Fruit fly (Drosophila melanogaster) whole organism, embryonic: ENCODE results near the gene CG3764.
A peak's percentile ranks its signal among the peaks of the same experiment; 100 is the strongest.

Experiments
- CG12744 ChIP-seq: fragments of 200-800 bp; sonication (Bioruptor generic); optimal IDR thresholded peaks from 2 replicates; lab custom pipeline; 2016; ENCODE audit warnings: missing biosample characterization, missing genetic modification characterization
- CG13287 ChIP-seq: fragments of 200-800 bp; sonication (Bioruptor generic); IDR thresholded peaks from 2 replicates; pipeline ENCODE4 v1.3.6; 2022; ENCODE audit warnings: missing biosample characterization, missing genetic modification characterization; ENCODE audit not compliant: partially characterized antibody
- CG16779 ChIP-seq: fragments of 200-800 bp; sonication (Bioruptor generic); IDR thresholded peaks from 2 replicates; pipeline ENCODE4 v1.3.6; 2022; ENCODE audit warnings: missing biosample characterization, missing genetic modification characterization
- CG16813 ChIP-seq: fragments of 200-800 bp; sonication (Bioruptor generic); IDR thresholded peaks from 3 replicates; pipeline ENCODE4 v1.3.6; 2022; ENCODE audit warnings: missing biosample characterization, missing genetic modification characterization; ENCODE audit not compliant: partially characterized antibody
- CG17385 ChIP-seq: fragments of 200-800 bp; sonication (Bioruptor generic); optimal IDR thresholded peaks from 3 replicates; lab custom pipeline; 2018; ENCODE audit warnings: missing biosample characterization, mild to moderate bottlenecking, missing genetic modification characterization
- CG30020 ChIP-seq: fragments of 200-800 bp; optimal IDR thresholded peaks from 2 replicates; lab custom pipeline; 2019; ENCODE audit warnings: missing biosample characterization, mild to moderate bottlenecking, missing genetic modification characterization, moderate library complexity
- CG32532 ChIP-seq: fragments of 200-800 bp; sonication (Bioruptor generic); IDR thresholded peaks from 2 replicates; pipeline ENCODE4 v1.3.6; 2022; ENCODE audit warnings: missing biosample characterization, missing genetic modification characterization
- CG3847 ChIP-seq: fragments of 200-800 bp; sonication (Bioruptor generic); IDR thresholded peaks from 2 replicates; pipeline ENCODE4 v1.3.6; 2022; ENCODE audit warnings: missing biosample characterization, missing genetic modification characterization
- CG4424 ChIP-seq: fragments of 200-800 bp; sonication (Bioruptor generic); optimal IDR thresholded peaks from 3 replicates; lab custom pipeline; 2016; ENCODE audit warnings: missing biosample characterization, missing genetic modification characterization
- CG4617 ChIP-seq: fragments of 200-800 bp; sonication (Bioruptor generic); optimal IDR thresholded peaks from 3 replicates; lab custom pipeline; 2016; ENCODE audit warnings: missing biosample characterization, missing genetic modification characterization, borderline replicate concordance
- CG7372 ChIP-seq: fragments of 200-800 bp; sonication (Bioruptor generic); IDR thresholded peaks from 2 replicates; pipeline ENCODE4 v1.3.6; 2022; ENCODE audit warnings: missing biosample characterization, missing genetic modification characterization
- CG8290 ChIP-seq, 3 experiments: fragments of 200-800 bp; sonication (Bioruptor generic); optimal IDR thresholded peaks; 2 replicates each; lab custom pipeline; 2016 to 2019; ENCODE audit warnings: missing biosample characterization in 3 of 3, missing genetic modification characterization in 3 of 3, mild to moderate bottlenecking in 2 of 3, moderate library complexity in 1 of 3
- CG9215 ChIP-seq: fragments of 200-800 bp; sonication (Bioruptor generic); IDR thresholded peaks from 2 replicates; pipeline ENCODE4 v1.3.6; 2022; ENCODE audit warnings: missing biosample characterization, missing genetic modification characterization
- CG9797 ChIP-seq: fragments of 200-800 bp; sonication (Bioruptor generic); optimal IDR thresholded peaks from 3 replicates; lab custom pipeline; 2018; ENCODE audit warnings: missing biosample characterization, mild to moderate bottlenecking, missing genetic modification characterization
- CHES-1-like ChIP-seq: fragments of 200-800 bp; sonication (Bioruptor generic); optimal IDR thresholded peaks from 2 replicates; lab custom pipeline; 2016; ENCODE audit warnings: missing biosample characterization, missing genetic modification characterization
- Camta ChIP-seq: fragments of 200-800 bp; sonication (Bioruptor generic); optimal IDR thresholded peaks from 2 replicates; lab custom pipeline; 2016; ENCODE audit warnings: missing biosample characterization, missing genetic modification characterization
- Dp ChIP-seq: fragments of 200-800 bp; sonication (Bioruptor generic); optimal IDR thresholded peaks from 2 replicates; lab custom pipeline; 2018; ENCODE audit warnings: missing biosample characterization, mild to moderate bottlenecking, missing genetic modification characterization, moderate library complexity
- Dref ChIP-seq: fragments of 200-800 bp; sonication (Bioruptor generic); IDR thresholded peaks from 2 replicates; pipeline ENCODE4 v1.3.6; 2022; ENCODE audit warnings: missing biosample characterization, missing genetic modification characterization
- Lhr ChIP-seq: fragments of 200-800 bp; sonication (Bioruptor generic); optimal IDR thresholded peaks from 3 replicates; lab custom pipeline; 2017; ENCODE audit warnings: mild to moderate bottlenecking, missing biosample characterization, missing genetic modification reagents, missing genetic modification characterization
- MBD-R2 ChIP-seq: fragments of 200-800 bp; sonication (Bioruptor generic); IDR thresholded peaks from 2 replicates; pipeline ENCODE4 v1.3.6; 2022; ENCODE audit warnings: missing biosample characterization, missing genetic modification characterization
- Med ChIP-seq: fragments of 200-800 bp; sonication (Bioruptor generic); peaks from one replicate; lab custom pipeline; 2016; ENCODE audit warnings: missing biosample characterization, missing genetic modification characterization, mild to moderate bottlenecking, inconsistent platforms, moderate library complexity
- Myb ChIP-seq: fragments of 200-800 bp; sonication (Bioruptor generic); optimal IDR thresholded peaks from 2 replicates; lab custom pipeline; 2016; ENCODE audit warnings: missing biosample characterization, missing genetic modification characterization
- Opbp ChIP-seq: fragments of 200-800 bp; sonication (Bioruptor generic); IDR thresholded peaks from 3 replicates; pipeline ENCODE4 v1.3.6; 2022; ENCODE audit warnings: missing biosample characterization, missing genetic modification characterization; ENCODE audit not compliant: partially characterized antibody
- Pdp1 ChIP-seq, 2 experiments: fragments of 200-800 bp; sonication (Bioruptor generic); optimal IDR thresholded peaks; 3 replicates each; lab custom pipeline; 2016; ENCODE audit warnings: missing biosample characterization in 2 of 2, missing genetic modification characterization in 2 of 2, mild to moderate bottlenecking in 1 of 2, moderate library complexity in 1 of 2
- Scr ChIP-seq: fragments of 200-800 bp; sonication (Bioruptor generic); IDR thresholded peaks from 2 replicates; pipeline ENCODE4 v1.3.6; 2022; ENCODE audit warnings: missing biosample characterization, missing genetic modification characterization; ENCODE audit not compliant: partially characterized antibody
- Sry-δ ChIP-seq: fragments of 200-800 bp; sonication (Bioruptor generic); optimal IDR thresholded peaks from 2 replicates; lab custom pipeline; 2016; ENCODE audit warnings: missing biosample characterization, missing genetic modification characterization
- ac ChIP-seq: fragments of 200-800 bp; sonication (Bioruptor generic); optimal IDR thresholded peaks from 3 replicates; lab custom pipeline; 2017; ENCODE audit warnings: missing biosample characterization, mild to moderate bottlenecking, missing genetic modification characterization
- bbx ChIP-seq: fragments of 200-800 bp; sonication (Bioruptor generic); IDR thresholded peaks from 2 replicates; pipeline ENCODE4 v1.3.6; 2022; ENCODE audit warnings: missing biosample characterization, missing genetic modification characterization; ENCODE audit not compliant: partially characterized antibody
- bcd ChIP-seq: fragments of 200-800 bp; sonication (Bioruptor generic); optimal IDR thresholded peaks from 2 replicates; lab custom pipeline; 2017; ENCODE audit warnings: missing biosample characterization, mild to moderate bottlenecking, missing genetic modification characterization
- dm ChIP-seq: fragments of 200-800 bp; sonication (Bioruptor generic); optimal IDR thresholded peaks from 3 replicates; lab custom pipeline; 2016; ENCODE audit warnings: missing biosample characterization, missing genetic modification characterization
- fu2 ChIP-seq: fragments of 200-800 bp; sonication (Bioruptor generic); optimal IDR thresholded peaks from 2 replicates; lab custom pipeline; 2016; ENCODE audit warnings: missing biosample characterization, missing genetic modification characterization
- gcm ChIP-seq: fragments of 200-800 bp; sonication (Bioruptor generic); optimal IDR thresholded peaks from 2 replicates; lab custom pipeline; 2019; ENCODE audit warnings: missing biosample characterization, mild to moderate bottlenecking, missing genetic modification characterization, moderate library complexity
- gfzf ChIP-seq: fragments of 200-800 bp; sonication (Bioruptor generic); optimal IDR thresholded peaks from 2 replicates; lab custom pipeline; 2016; ENCODE audit warnings: missing biosample characterization, mild to moderate bottlenecking, missing genetic modification characterization, moderate library complexity
- h ChIP-seq: fragments of >200 bp; optimal IDR thresholded peaks from 2 replicates; lab custom pipeline; 2017
- jumu ChIP-seq: fragments of 200-800 bp; sonication (Bioruptor generic); optimal IDR thresholded peaks from 3 replicates; lab custom pipeline; 2016; ENCODE audit warnings: missing biosample characterization, missing genetic modification characterization
- ken ChIP-seq: fragments of 200-800 bp; sonication (Bioruptor generic); IDR thresholded peaks from 3 replicates; pipeline ENCODE4 v1.3.6; 2022; ENCODE audit warnings: missing biosample characterization, missing genetic modification characterization
- lola ChIP-seq, 3 experiments: fragments of >200 bp in 2 of 3; fragments of 200-800 bp in 1 of 3; sonication (Bioruptor generic) in 1 of 3; optimal IDR thresholded peaks; 2 replicates each; lab custom pipeline; 2017 to 2019; ENCODE audit warnings: missing biosample characterization in 3 of 3, missing genetic modification characterization in 3 of 3, mild to moderate bottlenecking in 1 of 3, moderate library complexity in 1 of 3
- maf-S ChIP-seq: fragments of 200-800 bp; sonication (Bioruptor generic); optimal IDR thresholded peaks from 2 replicates; lab custom pipeline; 2016; ENCODE audit warnings: missing biosample characterization, missing genetic modification characterization
- nmo ChIP-seq: fragments of 200-800 bp; sonication (Bioruptor generic); optimal IDR thresholded peaks from 2 replicates; lab custom pipeline; 2018; ENCODE audit warnings: missing biosample characterization, mild to moderate bottlenecking, missing genetic modification characterization, moderate library complexity
- pb ChIP-seq: fragments of 200-800 bp; sonication (Bioruptor generic); optimal IDR thresholded peaks from 3 replicates; lab custom pipeline; 2016; ENCODE audit warnings: missing biosample characterization, missing genetic modification characterization
- pho ChIP-seq: fragments of 200-800 bp; sonication (Bioruptor generic); optimal IDR thresholded peaks from 2 replicates; lab custom pipeline; 2016; ENCODE audit warnings: missing biosample characterization, missing genetic modification characterization
- phol ChIP-seq: fragments of 200-800 bp; sonication (Bioruptor generic); optimal IDR thresholded peaks from 3 replicates; lab custom pipeline; 2018; ENCODE audit warnings: missing biosample characterization, mild to moderate bottlenecking, missing genetic modification characterization, moderate library complexity
- sens ChIP-seq: fragments of 200-800 bp; sonication (Bioruptor generic); peaks from one replicate; lab custom pipeline; 2016; ENCODE audit warnings: missing biosample characterization, missing genetic modification characterization
- stwl ChIP-seq: fragments of 200-800 bp; sonication (Bioruptor generic); optimal IDR thresholded peaks from 3 replicates; lab custom pipeline; 2018; ENCODE audit warnings: missing biosample characterization, mild to moderate bottlenecking, missing genetic modification characterization, moderate library complexity
- tio ChIP-seq: fragments of 200-800 bp; sonication (Bioruptor generic); optimal IDR thresholded peaks from 2 replicates; lab custom pipeline; 2017; ENCODE audit warnings: missing biosample characterization, missing genetic modification characterization, inconsistent platforms
- tll ChIP-seq, 2 experiments: fragments of 200-800 bp in 1 of 2; fragments of >200 bp in 1 of 2; sonication (Bioruptor generic) in 1 of 2; optimal IDR thresholded peaks; 2 replicates each; lab custom pipeline; 2017 to 2019; ENCODE audit warnings: missing biosample characterization in 2 of 2, missing genetic modification characterization in 2 of 2, mild to moderate bottlenecking in 1 of 2, moderate library complexity in 1 of 2
- trem ChIP-seq: fragments of 200-800 bp; optimal IDR thresholded peaks from 3 replicates; lab custom pipeline; 2019; ENCODE audit warnings: missing biosample characterization, mild to moderate bottlenecking, missing genetic modification characterization, moderate library complexity
- unc-4 ChIP-seq: fragments of 200-800 bp; sonication (Bioruptor generic); IDR thresholded peaks from 2 replicates; pipeline ENCODE4 v1.3.6; 2022; ENCODE audit warnings: missing biosample characterization, missing genetic modification characterization; ENCODE audit not compliant: partially characterized antibody

CG3764 gene

dm6 chr3L:17042297-17042921 is 30.0 kb upstream of the CG3764 start, which contains the start of the genes scaf6 and Papst2 (continued):
- TF ChIP-seq tll (GFP tag; optimal IDR thresholded peaks at IDR 0.05; lab: Kevin White, UChicago) (peak in 1 of 2 experiments; percentile 24), CG16813 (peak; percentile 26; the same call in 1 of the 3 replicates), dm (GFP tag; lab: Kevin White, UChicago) (peak; percentile 75), CG9215 (no peak), bbx (peak; percentile 48; the same call in 1 of the 2 replicates), CG32532 (GFP tag; lab: Robert Waterston, UW) (peak; percentile 8; the same call in 1 of the 2 replicates), nmo (peak; percentile 65), CG9797 (GFP tag; lab: Kevin White, UChicago) (peak; percentile 82), CG17385 (GFP tag; lab: Kevin White, UChicago) (peak; percentile 97), Sry-δ (GFP tag; lab: Kevin White, UChicago) (peak; percentile 87), CG16779 (GFP tag; lab: Robert Waterston, UW) (no peak), fu2 (GFP tag; lab: Kevin White, UChicago) (peak; percentile 11), Myb (GFP tag; lab: Kevin White, UChicago) (peak; percentile 68), jumu (GFP tag; lab: Kevin White, UChicago) (peak; percentile 13), Dref (GFP tag; lab: Robert Waterston, UW) (peak; percentile 39), CG8290 (GFP tag; optimal IDR thresholded peaks at IDR 0.05; lab: Kevin White, UChicago) (no peak), CG8290 (tag; optimal IDR thresholded peaks at IDR 0.05; lab: Kevin White, UChicago) (no peak), ac (no peak), ken (GFP tag; lab: Robert Waterston, UW) (0 out of 3 replicates have a peak, but pooled peaks have one; percentile 13), CG4617 (GFP tag; lab: Kevin White, UChicago) (peak; percentile 82), gcm (GFP tag; lab: Kevin White, UChicago) (peak; percentile 29), Scr (GFP tag; lab: Robert Waterston, UW) (peak; percentile 58), Pdp1 (GFP tag; optimal IDR thresholded peaks at IDR 0.05; lab: Kevin White, UChicago) (peak; percentile 15 to 31), Opbp (GFP tag; lab: Robert Waterston, UW) (peak; percentile 53; the same call in 1 of the 3 replicates), gfzf (GFP tag; lab: Kevin White, UChicago) (peak; percentile 88), bcd (GFP tag; lab: Kevin White, UChicago) (no peak), stwl (tag; lab: Kevin White, UChicago) (peak; percentile 83), tio (GFP tag; lab: Kevin White, UChicago) (no peak), Camta (GFP tag; lab: Kevin White, UChicago) (no peak), h (lab: Kevin White, UChicago) (no peak), CG12744 (GFP tag; lab: Kevin White, UChicago) (no peak), trem (tag; lab: Kevin White, UChicago) (peak; percentile 99), pho (GFP tag; lab: Kevin White, UChicago) (peak; percentile 14), Med (GFP tag; lab: Kevin White, UChicago) (peak; percentile 67), maf-S (GFP tag; lab: Kevin White, UChicago) (no peak), pb (GFP tag; lab: Kevin White, UChicago) (no peak), unc-4 (GFP tag; lab: Robert Waterston, UW) (0 out of 2 replicates have a peak, but pooled peaks have one; percentile 25), CG13287 (GFP tag; lab: Robert Waterston, UW) (peak; percentile 55; the same call in 1 of the 2 replicates), MBD-R2 (peak; percentile 77), Dp (peak; percentile 36), Lhr (GFP tag; lab: Kevin White, UChicago) (peak; percentile 65), CHES-1-like (GFP tag; lab: Kevin White, UChicago) (peak; percentile 70), CG30020 (tag; lab: Kevin White, UChicago) (peak; percentile 48), CG7372 (GFP tag; lab: Robert Waterston, UW) (no peak), CG4424 (GFP tag; lab: Kevin White, UChicago) (peak; percentile 23), CG3847 (peak; percentile 79), phol (tag; lab: Kevin White, UChicago) (peak; percentile 58), lola (GFP tag; optimal IDR thresholded peaks at IDR 0.05; lab: Kevin White, UChicago) (peak in 1 of 3 experiments; percentile 8), sens (GFP tag; lab: Kevin White, UChicago) (peak; percentile 74)
